Worm (Caenorhabditis elegans): ENCODE data around the gene F10G2.10.

ce11 chrV:7330868-7331267, 8.9 kb downstream of the F10G2.10 start, which contains the start of gene F10G2.2:
- TF ChIP-seq ceh-82 (tag; optimal IDR thresholded peaks at IDR 0.05) (no peak), pha-4 (tag; optimal IDR thresholded peaks at IDR 0.05) (no peak), nhr-77 (tag; optimal IDR thresholded peaks at IDR 0.05) (no peak), ama-1 (optimal IDR thresholded peaks at IDR 0.05) (no peak), elt-3 (tag; optimal IDR thresholded peaks at IDR 0.05) (no peak), mdl-1 (tag; optimal IDR thresholded peaks at IDR 0.05) (no peak), zag-1 (tag; optimal IDR thresholded peaks at IDR 0.05) (no peak), ZK546.5 (tag; optimal IDR thresholded peaks at IDR 0.05) (no peak), lin-15B (tag; optimal IDR thresholded peaks at IDR 0.05) (no peak), ztf-11 (tag; optimal IDR thresholded peaks at IDR 0.05) (no peak), ceh-16 (tag; optimal IDR thresholded peaks at IDR 0.05) (no peak), ceh-9 (tag; optimal IDR thresholded peaks at IDR 0.05) (no peak)

All from whole organism, L3 larva.